Worm (Caenorhabditis elegans) whole organism, L1 larva: ENCODE results near the gene sdz-38.

ENCODE experiments used
- ces-1 ChIP-seq: fragments of 150-350 bp; optimal IDR thresholded peaks from 2 replicates; lab custom pipeline; 2014; ENCODE audit warnings: missing biosample characterization, missing genetic modification reagents, missing genetic modification characterization
- efl-3 ChIP-seq: fragments of 200-800 bp; sonication (Bioruptor generic); optimal IDR thresholded peaks from 2 replicates; lab custom pipeline; 2018; ENCODE audit warnings: mild to moderate bottlenecking, missing genetic modification characterization, missing compliant biosample characterization
- egl-13 ChIP-seq: sonication (generic microtip); optimal IDR thresholded peaks from 2 replicates; lab custom pipeline; 2016; ENCODE audit warnings: missing genotype, missing genetic modification reagents, missing genetic modification characterization, missing compliant biosample characterization
- nhr-20 ChIP-seq: sonication (generic microtip); optimal IDR thresholded peaks from 2 replicates; lab custom pipeline; 2016; ENCODE audit warnings: mild to moderate bottlenecking, missing genetic modification characterization, missing compliant biosample characterization
- snpc-4 ChIP-seq: fragments of 150-350 bp; optimal IDR thresholded peaks from 2 replicates; lab custom pipeline; 2014; ENCODE audit warnings: missing biosample characterization, missing genetic modification characterization
- sptf-1 ChIP-seq: fragments of 150-350 bp; optimal IDR thresholded peaks from 2 replicates; lab custom pipeline; 2014; ENCODE audit warnings: missing biosample characterization, missing genetic modification characterization
- unc-62 ChIP-seq: fragments of 150-350 bp; optimal IDR thresholded peaks from 2 replicates; lab custom pipeline; 2014; ENCODE audit warnings: missing biosample characterization, missing genetic modification reagents, missing genetic modification characterization
- vab-15 ChIP-seq: sonication (generic microtip); optimal IDR thresholded peaks from 2 replicates; lab custom pipeline; 2017; ENCODE audit warnings: missing genotype, mild to moderate bottlenecking, missing genetic modification characterization, missing compliant biosample characterization
- ztf-4 ChIP-seq: fragments of 150-350 bp; optimal IDR thresholded peaks from 2 replicates; lab custom pipeline; 2014; ENCODE audit warnings: missing biosample characterization, missing genetic modification characterization

ce11 chrII:9992474-9992873 is 10.8 kb upstream of the sdz-38 start:
- no peak for TF ChIP-seq vab-15 (tag; lab: Kevin White, UChicago)
- no peak for TF ChIP-seq sptf-1
- TF ChIP-seq snpc-4 (tag; lab: Kevin White, UChicago): no peak
- TF ChIP-seq egl-13 (tag; lab: Kevin White, UChicago): no peak
- TF ChIP-seq ztf-4: no peak
- no peak for TF ChIP-seq ces-1 (GFP tag; lab: Kevin White, UChicago)
- TF ChIP-seq nhr-20 (tag; lab: Kevin White, UChicago): no peak
- TF ChIP-seq unc-62 (GFP tag; lab: Kevin White, UChicago): no peak
- no peak for TF ChIP-seq efl-3 (GFP tag; lab: Kevin White, UChicago)
